Worm (Caenorhabditis elegans) whole organism, L3 larva: ENCODE measurements around the gene F54E2.1.

Experiments used
- nhr-237 ChIP-seq: fragments of 150-350 bp; optimal IDR thresholded peaks from 2 replicates; lab custom pipeline; 2014; ENCODE audit warnings: missing biosample characterization, missing genetic modification characterization
- snpc-4 ChIP-seq: fragments of 150-350 bp; optimal IDR thresholded peaks from 2 replicates; lab custom pipeline; 2014; ENCODE audit warnings: missing biosample characterization, missing genetic modification characterization
- unc-62 ChIP-seq: fragments of 150-350 bp; sonication (generic microtip); optimal IDR thresholded peaks from 4 replicates; lab custom pipeline; 2014; ENCODE audit warnings: missing biosample characterization, missing genetic modification reagents, missing genetic modification characterization

DNA sequence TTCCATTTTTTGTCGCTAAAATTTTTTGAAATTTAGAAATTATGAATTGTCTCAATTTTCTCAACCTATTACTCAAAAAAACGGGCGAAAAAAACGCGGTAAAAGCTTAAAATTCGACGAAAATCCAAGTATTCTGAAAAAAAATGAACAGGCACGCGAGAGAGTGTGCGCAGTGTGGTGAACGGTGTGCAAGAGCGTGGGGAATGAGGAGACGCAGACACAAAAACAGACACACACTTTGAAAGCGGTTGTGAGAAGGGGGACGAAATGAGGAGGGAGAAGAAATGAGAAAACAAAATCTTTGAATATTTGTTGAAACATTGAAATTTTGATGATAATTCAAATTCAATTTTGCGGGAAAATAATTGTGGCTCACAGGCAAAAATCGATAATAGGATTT is 16.6 kb downstream of the F54E2.1 start, which contains the start of gene T03D3.5:
- no peak for TF ChIP-seq snpc-4 (tag; lab: Kevin White, UChicago)
- no peak for TF ChIP-seq unc-62 (GFP tag; lab: Kevin White, UChicago)
- no peak for TF ChIP-seq nhr-237 (tag; lab: Kevin White, UChicago)
